Fruit fly (Drosophila melanogaster): Measurements from ENCODE around the gene CG4789.
A peak's percentile ranks its signal among the peaks of the same experiment; 100 is the strongest.

CG4789 gene

DNA sequence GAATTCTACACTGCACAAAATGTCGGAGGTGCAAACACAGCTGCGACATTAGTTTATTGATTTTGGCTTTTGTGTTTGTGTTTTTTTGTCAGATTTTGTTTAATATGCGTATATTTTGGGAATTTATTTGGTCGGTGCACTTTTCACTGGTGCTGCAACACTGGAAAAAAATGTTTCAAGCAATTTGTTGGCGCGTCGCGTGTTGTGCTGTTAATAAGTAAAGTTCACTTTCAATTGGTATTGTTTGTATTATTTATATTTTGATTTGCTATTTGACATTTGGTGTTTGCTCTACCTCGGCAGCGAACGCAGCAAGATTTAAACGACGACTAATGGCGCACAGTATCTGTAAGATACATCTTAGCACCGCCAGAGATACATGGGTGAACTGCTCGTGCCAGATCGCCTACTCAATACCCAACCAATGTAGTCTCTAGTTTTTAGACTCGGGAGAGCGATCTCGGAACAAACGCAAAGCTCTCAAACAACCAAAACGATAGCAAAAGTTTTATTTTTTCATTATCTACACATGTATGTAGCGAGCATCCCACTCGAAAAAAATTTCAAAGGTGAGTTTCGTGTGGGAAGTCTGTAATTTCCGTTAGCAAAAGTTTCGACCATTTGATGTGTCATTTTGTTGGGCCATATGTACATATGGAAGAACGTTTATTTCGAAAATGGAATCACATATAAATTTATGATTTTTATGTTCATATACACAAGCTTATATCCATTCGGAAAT is 18.4 kb upstream of the CG4789 start (continued):
- peak; percentile 61; the same call in 2 of the 3 replicates for TF ChIP-seq tgo (GFP tag; IDR thresholded peaks at IDR 0.05)
- no peak for TF ChIP-seq CG7987 (GFP tag; optimal IDR thresholded peaks at IDR 0.05)
- TF ChIP-seq CG9817 (tag; optimal IDR thresholded peaks at IDR 0.05): peak; percentile 38
- TF ChIP-seq vfl (GFP tag; optimal IDR thresholded peaks at IDR 0.05): peak; percentile 29
- TF ChIP-seq B-H2 (GFP tag; optimal IDR thresholded peaks at IDR 0.05): no peak
- TF ChIP-seq CG8388 (GFP tag; optimal IDR thresholded peaks at IDR 0.05): peak; percentile 41
- no peak for TF ChIP-seq Dip2 (GFP tag; IDR thresholded peaks at IDR 0.05)
- no peak for TF ChIP-seq HmgZ (tag; optimal IDR thresholded peaks at IDR 0.05)
- peak; percentile 43; the same call in 1 of the 2 replicates for TF ChIP-seq HLH3B (GFP tag; IDR thresholded peaks at IDR 0.05)
- no peak for TF ChIP-seq Doc3 (GFP tag; IDR thresholded peaks at IDR 0.05; ENCODE audit: partially characterized antibody)
- TF ChIP-seq peb (GFP tag; IDR thresholded peaks at IDR 0.05): no peak
- TF ChIP-seq CG10321 (GFP tag; IDR thresholded peaks at IDR 0.05): no peak
- TF ChIP-seq CG11695 (GFP tag; IDR thresholded peaks at IDR 0.05): peak; percentile 50; the same call in 1 of the 3 replicates
- peak; percentile 41 for TF ChIP-seq CG7556 (GFP tag; optimal IDR thresholded peaks at IDR 0.05)
- TF ChIP-seq Hr51 (GFP tag; optimal IDR thresholded peaks at IDR 0.05): peak in 1 of 2 experiments; percentile 69
- peak; percentile 53; the same call in 1 of the 3 replicates for TF ChIP-seq gce (GFP tag; IDR thresholded peaks at IDR 0.05)
- peak; percentile 49 for TF ChIP-seq ems (GFP tag; optimal IDR thresholded peaks at IDR 0.05)
- no peak for TF ChIP-seq CG16779 (GFP tag; IDR thresholded peaks at IDR 0.05)
- TF ChIP-seq CG11456 (GFP tag; IDR thresholded peaks at IDR 0.05): peak; percentile 59; the same call in 1 of the 3 replicates
- TF ChIP-seq Fer1 (GFP tag; optimal IDR thresholded peaks at IDR 0.05): peak; percentile 54
- peak; percentile 6 for TF ChIP-seq CG12071 (GFP tag; optimal IDR thresholded peaks at IDR 0.05)
- TF ChIP-seq CG32532 (GFP tag; IDR thresholded peaks at IDR 0.05): peak; percentile 71
- peak; percentile 23 for TF ChIP-seq CG9437 (GFP tag; optimal IDR thresholded peaks at IDR 0.05)
- TF ChIP-seq CG1233 (GFP tag; optimal IDR thresholded peaks at IDR 0.05): peak; percentile 25
- TF ChIP-seq seq (GFP tag; IDR thresholded peaks at IDR 0.05): peak; percentile 68
- TF ChIP-seq BEAF-32 (GFP tag; optimal IDR thresholded peaks at IDR 0.05): no peak
- TF ChIP-seq nom (GFP tag; optimal IDR thresholded peaks at IDR 0.05): no peak
- no peak for TF ChIP-seq CG15479 (GFP tag; optimal IDR thresholded peaks at IDR 0.05)
- peak in 1 of 2 experiments; percentile 31 for TF ChIP-seq Trl (optimal IDR thresholded peaks at IDR 0.05)
- peak; percentile 50 for TF ChIP-seq Trl (GFP tag; optimal IDR thresholded peaks at IDR 0.05)
- TF ChIP-seq ftz-f1 (GFP tag; optimal IDR thresholded peaks at IDR 0.05): no peak
- no peak for TF ChIP-seq Sry-δ (GFP tag; optimal IDR thresholded peaks at IDR 0.05)
- TF ChIP-seq CG14860 (GFP tag; IDR thresholded peaks at IDR 0.05; ENCODE audit: partially characterized antibody): no peak
- TF ChIP-seq rib (GFP tag; IDR thresholded peaks at IDR 0.05): no peak
- peak; percentile 52 for TF ChIP-seq PHDP (tag; optimal IDR thresholded peaks at IDR 0.05)
- peak; percentile 31 for TF ChIP-seq Myb (GFP tag; optimal IDR thresholded peaks at IDR 0.05)
- no peak for TF ChIP-seq Neu2 (GFP tag; optimal IDR thresholded peaks at IDR 0.05; ENCODE audit: borderline replicate concordance)
- TF ChIP-seq CG17359 (tag; optimal IDR thresholded peaks at IDR 0.05): peak; percentile 48
- TF ChIP-seq Rx (GFP tag; IDR thresholded peaks at IDR 0.05): peak; percentile 52; the same call in 1 of the 2 replicates
- no peak for TF ChIP-seq yki (optimal IDR thresholded peaks at IDR 0.05)
- peak; percentile 13 for TF ChIP-seq CG17802 (tag; optimal IDR thresholded peaks at IDR 0.05)
- no peak for TF ChIP-seq hkb (optimal IDR thresholded peaks at IDR 0.05)
- peak; percentile 58 for TF ChIP-seq hkb (GFP tag; IDR thresholded peaks at IDR 0.05)
- 0 out of 2 replicates have a peak, but pooled peaks have one; percentile 32 for TF ChIP-seq CG14014 (GFP tag; IDR thresholded peaks at IDR 0.05)
- no peak for TF ChIP-seq corto (GFP tag; optimal IDR thresholded peaks at IDR 0.05)
- TF ChIP-seq fd102C (GFP tag; optimal IDR thresholded peaks at IDR 0.05): no peak
- no peak for TF ChIP-seq jing (GFP tag; optimal IDR thresholded peaks at IDR 0.05)
- 0 out of 3 replicates have a peak, but pooled peaks have one; percentile 37 for TF ChIP-seq Mrtf (GFP tag; IDR thresholded peaks at IDR 0.05)
- TF ChIP-seq CG13624 (GFP tag; optimal IDR thresholded peaks at IDR 0.05): peak; percentile 16
- no peak for TF ChIP-seq CG9797 (GFP tag; optimal IDR thresholded peaks at IDR 0.05)

Measured in whole organism, embryonic.